Fruit fly (Drosophila melanogaster): Measurements from ENCODE around the gene MED20.

Gene MED20

dm6 chr2L:8034734-8035133 is 37.9 kb downstream of the MED20 start (continued):
- TF ChIP-seq CG12659 (GFP tag; optimal IDR thresholded peaks at IDR 0.05) (peak; percentile 42), Nf-YA (GFP tag; IDR thresholded peaks at IDR 0.05) (no peak; the same call in 1 of the 2 replicates), CG3847 (GFP tag; IDR thresholded peaks at IDR 0.05) (peak; percentile 43), zf30C (GFP tag; optimal IDR thresholded peaks at IDR 0.05) (no peak), CG4707 (GFP tag; optimal IDR thresholded peaks at IDR 0.05) (peak; percentile 35), Doc2 (GFP tag; IDR thresholded peaks at IDR 0.05) (no peak), Dad (GFP tag; optimal IDR thresholded peaks at IDR 0.05) (no peak), Hey (tag; optimal IDR thresholded peaks at IDR 0.05) (no peak), Poxn (GFP tag; IDR thresholded peaks at IDR 0.05) (no peak), CG12219 (GFP tag; optimal IDR thresholded peaks at IDR 0.05) (peak; percentile 72), CG2712 (tag; optimal IDR thresholded peaks at IDR 0.05) (peak; percentile 67), CG5953 (GFP tag; IDR thresholded peaks at IDR 0.05) (peak; percentile 53; the same call in 1 of the 2 replicates), chm (GFP tag; IDR thresholded peaks at IDR 0.05) (peak; percentile 67; the same call in 1 of the 2 replicates), repo (GFP tag; optimal IDR thresholded peaks at IDR 0.05) (no peak), GATAe (GFP tag; conservative IDR thresholded peaks at IDR 0.05) (no peak), caup (GFP tag; optimal IDR thresholded peaks at IDR 0.05; ENCODE audit: severe bottlenecking) (peak; percentile 53), CG8944 (GFP tag; optimal IDR thresholded peaks at IDR 0.05) (no peak), zfh1 (GFP tag; IDR thresholded peaks at IDR 0.05) (peak; percentile 23; the same call in 2 of the 3 replicates), CG17829 (tag; optimal IDR thresholded peaks at IDR 0.05) (peak; percentile 46), exex (tag; optimal IDR thresholded peaks at IDR 0.05) (no peak), Chrac-16 (GFP tag; optimal IDR thresholded peaks at IDR 0.05) (peak; percentile 26), lilli (GFP tag; optimal IDR thresholded peaks at IDR 0.05) (peak; percentile 70), CG7786 (GFP tag; optimal IDR thresholded peaks at IDR 0.05) (no peak), CG4617 (GFP tag; optimal IDR thresholded peaks at IDR 0.05; ENCODE audit: borderline replicate concordance) (no peak), amos (GFP tag; IDR thresholded peaks at IDR 0.05; ENCODE audit: partially characterized antibody) (no peak), nau (GFP tag; optimal IDR thresholded peaks at IDR 0.05) (no peak), E2f1 (GFP tag; IDR thresholded peaks at IDR 0.05) (peak; percentile 45; the same call in 1 of the 2 replicates), sens-2 (GFP tag; IDR thresholded peaks at IDR 0.05) (no peak), scrt (GFP tag; optimal IDR thresholded peaks at IDR 0.05) (peak; percentile 38), NfI (GFP tag; optimal IDR thresholded peaks at IDR 0.05) (peak; percentile 32), cg (GFP tag; optimal IDR thresholded peaks at IDR 0.05) (no peak), CG10209 (GFP tag; optimal IDR thresholded peaks at IDR 0.05) (peak; percentile 61), gfzf (GFP tag; optimal IDR thresholded peaks at IDR 0.05) (no peak), nom (GFP tag; optimal IDR thresholded peaks at IDR 0.05) (no peak)

- TF ChIP-seq Med (GFP tag): peak; percentile 42
- peak; percentile 9 for TF ChIP-seq gem (tag; optimal IDR thresholded peaks at IDR 0.05)
- no peak for TF ChIP-seq sna (GFP tag; IDR thresholded peaks at IDR 0.05; ENCODE audit: partially characterized antibody)
- TF ChIP-seq sens (GFP tag): peak; percentile 12
- peak; percentile 27; the same call in 1 of the 3 replicates for TF ChIP-seq row (GFP tag; IDR thresholded peaks at IDR 0.05)
Observed at dm6 chr2L:8033756-8034155, 38.9 kb downstream of the MED20 start.

- peak; percentile 78 for TF ChIP-seq yki (optimal IDR thresholded peaks at IDR 0.05)
- TF ChIP-seq CG15514 (GFP tag; optimal IDR thresholded peaks at IDR 0.05): peak; percentile 12
- TF ChIP-seq gro (GFP tag; optimal IDR thresholded peaks at IDR 0.05): peak; percentile 5
- no peak for TF ChIP-seq Sry-β (GFP tag; optimal IDR thresholded peaks at IDR 0.05)
- TF ChIP-seq CG1832 (GFP tag; optimal IDR thresholded peaks at IDR 0.05): peak; percentile 68
- peak; percentile 27 for TF ChIP-seq CG6813 (GFP tag; optimal IDR thresholded peaks at IDR 0.05)
- peak; percentile 85 for TF ChIP-seq cg (GFP tag; optimal IDR thresholded peaks at IDR 0.05)
- TF ChIP-seq CG8478 (optimal IDR thresholded peaks at IDR 0.05): peak; percentile 57
- TF ChIP-seq sr (GFP tag; IDR thresholded peaks at IDR 0.05): peak; percentile 30; the same call in 2 of the 3 replicates
- TF ChIP-seq tup (GFP tag; optimal IDR thresholded peaks at IDR 0.05): no peak
- TF ChIP-seq unc-4 (GFP tag; IDR thresholded peaks at IDR 0.05; ENCODE audit: partially characterized antibody): 0 out of 2 replicates have a peak, but pooled peaks have one; percentile 36
- peak; percentile 11 for TF ChIP-seq nerfin-1 (tag; optimal IDR thresholded peaks at IDR 0.05)
- TF ChIP-seq CG6654 (GFP tag; optimal IDR thresholded peaks at IDR 0.05): no peak
Observed at dm6 chr2L:8031588-8031987, 41.1 kb downstream of the MED20 start.

Measured in whole organism, embryonic.